Worm (Caenorhabditis elegans) whole organism, L1 larva: Measurements from ENCODE around the gene lact-4.
A peak's percentile ranks its signal among the peaks of the same experiment; 100 is the strongest.

ENCODE experiments used
- C04F5.9 ChIP-seq: sonication (generic microtip); optimal IDR thresholded peaks from 2 replicates; lab custom pipeline; 2016; ENCODE audit warnings: missing genetic modification characterization, missing compliant biosample characterization
- F16B12.6 ChIP-seq: fragments of 150-350 bp; optimal IDR thresholded peaks from 2 replicates; lab custom pipeline; 2014; ENCODE audit warnings: missing biosample characterization, missing genetic modification characterization
- alr-1 ChIP-seq: fragments of 200-800 bp; sonication (Bioruptor generic); optimal IDR thresholded peaks from 2 replicates; lab custom pipeline; 2018; ENCODE audit warnings: borderline replicate concordance, mild to moderate bottlenecking, missing genetic modification characterization, missing compliant biosample characterization
- ama-1 ChIP-seq: fragments of 150-350 bp; optimal IDR thresholded peaks from 2 replicates; lab custom pipeline; 2014
- blmp-1 ChIP-seq: fragments of 150-350 bp; optimal IDR thresholded peaks from 2 replicates; lab custom pipeline; 2014; ENCODE audit warnings: missing biosample characterization, missing genetic modification characterization
- ceh-63 ChIP-seq: fragments of 200-800 bp; sonication (Bioruptor generic); optimal IDR thresholded peaks from 2 replicates; lab custom pipeline; 2018; ENCODE audit warnings: mild to moderate bottlenecking, missing genetic modification characterization, missing compliant biosample characterization
- ceh-8 ChIP-seq: fragments of 200-800 bp; sonication (Bioruptor generic); optimal IDR thresholded peaks from 2 replicates; lab custom pipeline; 2018; ENCODE audit warnings: mild to moderate bottlenecking, missing genetic modification characterization, moderate library complexity, missing compliant biosample characterization
- ceh-88 ChIP-seq: fragments of 200-800 bp; sonication (Bioruptor generic); IDR thresholded peaks from 2 replicates; pipeline ENCODE4 v1.3.6; 2022; ENCODE audit warnings: missing genetic modification characterization, missing compliant biosample characterization
- ceh-90 ChIP-seq: sonication (generic microtip); optimal IDR thresholded peaks from 2 replicates; lab custom pipeline; 2016; ENCODE audit warnings: missing genetic modification characterization, missing compliant biosample characterization
- dpl-1 ChIP-seq, 3 experiments: fragments of 150-350 bp in 2 of 3; sonication (generic microtip) in 1 of 3; optimal IDR thresholded peaks; 2 replicates each; lab custom pipeline; 2014 to 2017; ENCODE audit warnings: missing biosample characterization in 3 of 3, missing genetic modification characterization in 3 of 3, missing genetic modification reagents in 3 of 3
- efl-3 ChIP-seq: fragments of 200-800 bp; sonication (Bioruptor generic); optimal IDR thresholded peaks from 2 replicates; lab custom pipeline; 2018; ENCODE audit warnings: mild to moderate bottlenecking, missing genetic modification characterization, missing compliant biosample characterization
- egl-13 ChIP-seq: sonication (generic microtip); optimal IDR thresholded peaks from 2 replicates; lab custom pipeline; 2016; ENCODE audit warnings: missing genotype, missing genetic modification reagents, missing genetic modification characterization, missing compliant biosample characterization
- elt-3 ChIP-seq, 6 experiments: fragments of 150-350 bp in 1 of 6; sonication (generic microtip); optimal IDR thresholded peaks; 2 replicates each; lab custom pipeline; 2017 to 2018; ENCODE audit warnings: missing biosample characterization in 6 of 6, missing genetic modification characterization in 6 of 6, inconsistent platforms in 1 of 6
- ets-5 ChIP-seq: fragments of 200-800 bp; sonication (Bioruptor generic); IDR thresholded peaks from 2 replicates; pipeline ENCODE4 v1.3.6; 2022; ENCODE audit warnings: missing genetic modification characterization, missing compliant biosample characterization
- fos-1 ChIP-seq: fragments of 150-350 bp; optimal IDR thresholded peaks from 2 replicates; lab custom pipeline; 2014; ENCODE audit warnings: missing biosample characterization, missing genetic modification characterization
- grh-1 ChIP-seq: fragments of 200-800 bp; sonication (Bioruptor generic); IDR thresholded peaks from 2 replicates; pipeline ENCODE4 v1.3.6; 2022; ENCODE audit warnings: missing genetic modification reagents, missing genetic modification characterization, missing compliant biosample characterization
- hlh-17 ChIP-seq: fragments of 200-800 bp; sonication (Bioruptor generic); optimal IDR thresholded peaks from 2 replicates; lab custom pipeline; 2018; ENCODE audit warnings: missing genetic modification characterization, mild to moderate bottlenecking, missing compliant biosample characterization, moderate library complexity, borderline replicate concordance
- isw-1 ChIP-seq: fragments of 200-800 bp; sonication (Bioruptor generic); IDR thresholded peaks from 2 replicates; pipeline ENCODE4 v1.3.6; 2022; ENCODE audit warnings: missing genetic modification characterization, missing compliant biosample characterization
- jun-1 ChIP-seq: fragments of 150-350 bp; optimal IDR thresholded peaks from 2 replicates; lab custom pipeline; 2014; ENCODE audit warnings: missing biosample characterization, missing genetic modification reagents, missing genetic modification characterization
- lin-14 ChIP-seq: fragments of 200-800 bp; sonication (Bioruptor generic); optimal IDR thresholded peaks from 2 replicates; lab custom pipeline; 2018; ENCODE audit warnings: mild to moderate bottlenecking, missing genetic modification characterization, moderate library complexity, missing compliant biosample characterization
- lin-15B ChIP-seq: fragments of 150-350 bp; sonication (generic microtip); optimal IDR thresholded peaks from 3 replicates; lab custom pipeline; 2014; ENCODE audit warnings: missing biosample characterization, missing genetic modification characterization
- lin-39 ChIP-seq: fragments of 150-350 bp; optimal IDR thresholded peaks from 2 replicates; lab custom pipeline; 2014; ENCODE audit warnings: missing biosample characterization, missing genetic modification reagents, missing genetic modification characterization
- lir-3 ChIP-seq: sonication (generic microtip); optimal IDR thresholded peaks from 2 replicates; lab custom pipeline; 2016; ENCODE audit warnings: mild to moderate bottlenecking, missing genetic modification characterization, moderate library complexity, missing compliant biosample characterization; ENCODE audit not compliant: poor library complexity
- lsy-2 ChIP-seq, 2 experiments: fragments of 150-350 bp; optimal IDR thresholded peaks; 2 replicates each; lab custom pipeline; 2014; ENCODE audit warnings: missing biosample characterization in 2 of 2, missing genetic modification characterization in 2 of 2
- mdl-1 ChIP-seq, 2 experiments: fragments of 150-350 bp; optimal IDR thresholded peaks; 2 replicates each; lab custom pipeline; 2014 to 2017; ENCODE audit warnings: missing biosample characterization in 2 of 2, missing genetic modification characterization in 2 of 2, inconsistent platforms in 1 of 2
- mef-2 ChIP-seq: fragments of 150-350 bp; optimal IDR thresholded peaks from 2 replicates; lab custom pipeline; 2014; ENCODE audit warnings: missing biosample characterization, missing genetic modification characterization
- nhr-11 ChIP-seq: fragments of 150-350 bp; optimal IDR thresholded peaks from 2 replicates; lab custom pipeline; 2014; ENCODE audit warnings: missing biosample characterization, missing genetic modification characterization
- nhr-20 ChIP-seq: sonication (generic microtip); optimal IDR thresholded peaks from 2 replicates; lab custom pipeline; 2016; ENCODE audit warnings: mild to moderate bottlenecking, missing genetic modification characterization, missing compliant biosample characterization
- nhr-237 ChIP-seq: fragments of 150-350 bp; optimal IDR thresholded peaks from 2 replicates; lab custom pipeline; 2014; ENCODE audit warnings: missing biosample characterization, missing genetic modification characterization
- nhr-28 ChIP-seq: fragments of 150-350 bp; optimal IDR thresholded peaks from 2 replicates; lab custom pipeline; 2014; ENCODE audit warnings: missing biosample characterization, missing genetic modification characterization
- nhr-47 ChIP-seq: sonication (generic microtip); optimal IDR thresholded peaks from 2 replicates; lab custom pipeline; 2016; ENCODE audit warnings: mild to moderate bottlenecking, missing genetic modification characterization, moderate library complexity, missing compliant biosample characterization
- nhr-71 ChIP-seq: sonication (generic microtip); optimal IDR thresholded peaks from 2 replicates; lab custom pipeline; 2016; ENCODE audit warnings: mild to moderate bottlenecking, missing genetic modification characterization, moderate library complexity, missing compliant biosample characterization
- nhr-76 ChIP-seq: sonication (generic microtip); optimal IDR thresholded peaks from 2 replicates; lab custom pipeline; 2017; ENCODE audit warnings: missing biosample characterization, missing genetic modification characterization
- nhr-77 ChIP-seq: fragments of 150-350 bp; optimal IDR thresholded peaks from 2 replicates; lab custom pipeline; 2014; ENCODE audit warnings: missing biosample characterization, missing genetic modification characterization
- nhr-84 ChIP-seq: sonication (generic microtip); optimal IDR thresholded peaks from 2 replicates; lab custom pipeline; 2017; ENCODE audit warnings: missing biosample characterization, missing genetic modification characterization
- pag-3 ChIP-seq: sonication (generic microtip); optimal IDR thresholded peaks from 2 replicates; lab custom pipeline; 2017; ENCODE audit warnings: missing genetic modification characterization, mild to moderate bottlenecking, missing compliant biosample characterization, antibody characterized with exemption, borderline replicate concordance; ENCODE audit not compliant: insufficient read depth
- snu-23 ChIP-seq: sonication (generic microtip); optimal IDR thresholded peaks from 2 replicates; lab custom pipeline; 2016; ENCODE audit warnings: missing genetic modification characterization, missing compliant biosample characterization
- sptf-1 ChIP-seq: fragments of 150-350 bp; optimal IDR thresholded peaks from 2 replicates; lab custom pipeline; 2014; ENCODE audit warnings: missing biosample characterization, missing genetic modification characterization
- sup-37 ChIP-seq: fragments of 200-800 bp; sonication (Bioruptor generic); optimal IDR thresholded peaks from 2 replicates; lab custom pipeline; 2018; ENCODE audit warnings: mild to moderate bottlenecking, missing genetic modification characterization, missing compliant biosample characterization
- swsn-7 ChIP-seq: sonication (generic microtip); optimal IDR thresholded peaks from 2 replicates; lab custom pipeline; 2016; ENCODE audit warnings: missing genetic modification characterization, missing compliant biosample characterization
- tbx-2 ChIP-seq: sonication (generic microtip); optimal IDR thresholded peaks from 2 replicates; lab custom pipeline; 2016; ENCODE audit warnings: missing genetic modification characterization, missing compliant biosample characterization
- tlp-1 ChIP-seq: fragments of 150-350 bp; optimal IDR thresholded peaks from 2 replicates; lab custom pipeline; 2014; ENCODE audit warnings: missing biosample characterization, missing genetic modification characterization
- unc-62 ChIP-seq: fragments of 150-350 bp; optimal IDR thresholded peaks from 2 replicates; lab custom pipeline; 2014; ENCODE audit warnings: missing biosample characterization, missing genetic modification reagents, missing genetic modification characterization
- unc-98 ChIP-seq: fragments of 200-800 bp; sonication (Bioruptor generic); IDR thresholded peaks from 2 replicates; pipeline ENCODE4 v1.3.6; 2022; ENCODE audit warnings: missing genetic modification characterization, missing compliant biosample characterization
- xbp-1 ChIP-seq: sonication (generic microtip); optimal IDR thresholded peaks from 2 replicates; lab custom pipeline; 2016; ENCODE audit warnings: missing genetic modification characterization, missing compliant biosample characterization
- zip-4 ChIP-seq: fragments of 200-800 bp; sonication (Bioruptor generic); optimal IDR thresholded peaks from 2 replicates; lab custom pipeline; 2018; ENCODE audit warnings: mild to moderate bottlenecking, missing genetic modification characterization, moderate library complexity, missing compliant biosample characterization
- ztf-4 ChIP-seq: fragments of 150-350 bp; optimal IDR thresholded peaks from 2 replicates; lab custom pipeline; 2014; ENCODE audit warnings: missing biosample characterization, missing genetic modification characterization

Gene lact-4

ce11 chrII:8442176-8442575, 38.1 kb downstream of the lact-4 start (continued):
- TF ChIP-seq egl-13 (tag; lab: Kevin White, UChicago), result no peak
- no peak for TF ChIP-seq nhr-84 (tag; lab: Kevin White, UChicago)
- peak; percentile 63 for TF ChIP-seq blmp-1 (tag; lab: Kevin White, UChicago)
- TF ChIP-seq nhr-71, result peak; percentile 71
- no peak for TF ChIP-seq ceh-90
- TF ChIP-seq grh-1 (GFP tag; lab: Robert Waterston, UW), result no peak
- no peak for TF ChIP-seq mef-2 (tag; lab: Kevin White, UChicago)
- no peak for TF ChIP-seq pag-3
- peak; percentile 54 for TF ChIP-seq snu-23
- no peak for TF ChIP-seq ceh-8 (GFP tag; lab: Kevin White, UChicago)
- no peak for TF ChIP-seq ceh-63
- TF ChIP-seq ceh-88 (GFP tag; lab: Robert Waterston, UW), result no peak
- TF ChIP-seq mdl-1 (tag; optimal IDR thresholded peaks at IDR 0.05; lab: Kevin White, UChicago), result peak in 1 of 2 experiments; percentile 33
- TF ChIP-seq unc-62, result no peak
- TF ChIP-seq nhr-11 (tag; lab: Kevin White, UChicago), result no peak
- TF ChIP-seq efl-3 (GFP tag; lab: Kevin White, UChicago), result no peak
- TF ChIP-seq elt-3 (tag; optimal IDR thresholded peaks at IDR 0.05; lab: Kevin White, UChicago), result peak in 2 of 6 experiments; percentile 9 to 46
- TF ChIP-seq swsn-7 (tag; lab: Kevin White, UChicago), result peak; percentile 47
- TF ChIP-seq fos-1 (tag; lab: Kevin White, UChicago), result no peak
- no peak for TF ChIP-seq nhr-28
- peak; percentile 44 for TF ChIP-seq xbp-1 (tag; lab: Kevin White, UChicago)
- peak; percentile 26 for TF ChIP-seq jun-1 (tag; lab: Kevin White, UChicago)
- no peak for TF ChIP-seq ets-5 (GFP tag; lab: Robert Waterston, UW)
- peak; percentile 85 to 95 for TF ChIP-seq lsy-2 (tag; optimal IDR thresholded peaks at IDR 0.05; lab: Kevin White, UChicago)
- TF ChIP-seq F16B12.6 (tag; lab: Kevin White, UChicago), result peak; percentile 90
- TF ChIP-seq sptf-1, result no peak
- peak; percentile 8; the same call in 1 of the 2 replicates for TF ChIP-seq isw-1 (GFP tag; lab: Robert Waterston, UW)
- no peak for TF ChIP-seq zip-4 (GFP tag; lab: Kevin White, UChicago)
- peak; percentile 0 for TF ChIP-seq lin-15B (tag; lab: Kevin White, UChicago)
- TF ChIP-seq ama-1 (lab: Kevin White, UChicago), result no peak
- TF ChIP-seq nhr-76 (tag; lab: Kevin White, UChicago), result no peak
- peak; percentile 63 for TF ChIP-seq nhr-47
- TF ChIP-seq unc-98 (GFP tag; lab: Robert Waterston, UW), result no peak
- no peak for TF ChIP-seq C04F5.9 (tag; lab: Kevin White, UChicago)
- TF ChIP-seq tlp-1 (tag; lab: Kevin White, UChicago), result no peak
- TF ChIP-seq lin-39, result no peak
- no peak for TF ChIP-seq nhr-77
- no peak for TF ChIP-seq ztf-4 (tag; lab: Kevin White, UChicago)
- TF ChIP-seq tbx-2, result peak; percentile 38
- TF ChIP-seq nhr-20 (tag; lab: Kevin White, UChicago), result peak; percentile 60
- TF ChIP-seq hlh-17 (GFP tag; lab: Kevin White, UChicago), result no peak
- TF ChIP-seq lir-3 (tag; lab: Kevin White, UChicago), result no peak
- TF ChIP-seq lin-14 (GFP tag; lab: Kevin White, UChicago), result peak; percentile 48
- no peak for TF ChIP-seq nhr-237 (tag; lab: Kevin White, UChicago)
- TF ChIP-seq alr-1, result no peak
- TF ChIP-seq sup-37 (GFP tag; lab: Kevin White, UChicago), result no peak
- peak; percentile 34 to 58 (median 51) for TF ChIP-seq dpl-1 (GFP tag; optimal IDR thresholded peaks at IDR 0.05; lab: Kevin White, UChicago)
